Worm (Caenorhabditis elegans): ENCODE data around the gene glt-3.

glt-3 gene

DNA sequence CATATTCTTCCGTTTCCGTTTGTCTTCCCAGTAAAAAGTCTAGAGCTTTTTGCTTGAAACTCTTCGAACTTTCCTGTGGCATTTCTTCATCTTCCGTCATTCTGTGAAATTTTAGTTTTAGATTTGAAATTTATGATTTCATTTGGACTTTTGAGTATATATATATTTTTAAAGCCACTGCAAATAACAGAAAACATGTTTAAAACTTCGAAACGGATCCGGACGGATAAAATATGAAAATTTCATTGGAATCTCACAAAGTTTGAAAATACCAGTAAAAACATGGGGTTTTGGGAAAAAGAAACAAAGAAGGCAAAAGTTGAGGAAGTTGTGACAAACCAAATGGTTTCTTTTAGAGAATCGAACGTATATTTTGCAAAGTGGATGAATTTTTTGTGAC is 18.9 kb downstream of the glt-3 start, which contains the start of gene pigs-1:
TSS of gene pigs-1 (minus strand) at position 101 of the 400 bp plus-strand sequence.
- no peak for TF ChIP-seq pax-1 (tag; optimal IDR thresholded peaks at IDR 0.05)

ce11 chrIV:10150552-10151004 is 20.5 kb downstream of the glt-3 start, which contains the start of gene tsp-12:
tsp-12 (minus strand) TSS chrIV:10150602.
- TF ChIP-seq ceh-9 (tag; optimal IDR thresholded peaks at IDR 0.05) (no peak), unc-3 (GFP tag; conservative IDR thresholded peaks at IDR 0.05) (no peak), unc-3 (tag; optimal IDR thresholded peaks at IDR 0.05) (no peak), pros-1 (tag; optimal IDR thresholded peaks at IDR 0.05) (no peak), gmeb-2 (tag; optimal IDR thresholded peaks at IDR 0.05) (no peak), pag-3 (tag; optimal IDR thresholded peaks at IDR 0.05; ENCODE audit: borderline replicate concordance) (no peak), ceh-19 (GFP tag; optimal IDR thresholded peaks at IDR 0.05) (no peak), fax-1 (tag; optimal IDR thresholded peaks at IDR 0.05) (no peak), sox-4 (tag; optimal IDR thresholded peaks at IDR 0.05) (no peak), elt-4 (tag; optimal IDR thresholded peaks at IDR 0.05) (no peak), pha-2 (tag; optimal IDR thresholded peaks at IDR 0.05) (no peak), ceh-34 (tag; optimal IDR thresholded peaks at IDR 0.05) (peak; percentile 15), pha-4 (tag; optimal IDR thresholded peaks at IDR 0.05) (no peak), unc-42 (tag; optimal IDR thresholded peaks at IDR 0.05) (peak; percentile 29), ama-1 (optimal IDR thresholded peaks at IDR 0.05) (no peak), elt-2 (tag; optimal IDR thresholded peaks at IDR 0.05) (no peak), C08G9.2 (tag; optimal IDR thresholded peaks at IDR 0.05) (no peak)

ce11 chrIV:10151439-10151997 is 21.5 kb downstream of the glt-3 start, which contains the start of gene copg-1:
copg-1 (plus strand) TSS chrIV:10151947.
- TF ChIP-seq nfya-1 (tag; optimal IDR thresholded peaks at IDR 0.05) (peak; percentile 28), unc-42 (tag; optimal IDR thresholded peaks at IDR 0.05) (peak; percentile 84), unc-55 (GFP tag; optimal IDR thresholded peaks at IDR 0.05) (no peak)

- TF ChIP-seq che-1 (tag; optimal IDR thresholded peaks at IDR 0.05) (no peak), unc-55 (GFP tag; optimal IDR thresholded peaks at IDR 0.05) (no peak), pros-1 (tag; optimal IDR thresholded peaks at IDR 0.05) (no peak), ceh-22 (tag; optimal IDR thresholded peaks at IDR 0.05) (no peak), hlh-13 (GFP tag; optimal IDR thresholded peaks at IDR 0.05) (no peak), dmd-4 (tag; optimal IDR thresholded peaks at IDR 0.05; ENCODE audit: borderline replicate concordance) (no peak), hlh-30 (tag; optimal IDR thresholded peaks at IDR 0.05; ENCODE audit: insufficient read depth) (no peak), hlh-8 (tag; optimal IDR thresholded peaks at IDR 0.05) (no peak), eyg-1 (tag; optimal IDR thresholded peaks at IDR 0.05) (no peak), madf-2 (tag; optimal IDR thresholded peaks at IDR 0.05) (no peak), nhr-11 (tag; optimal IDR thresholded peaks at IDR 0.05) (no peak)
Measured at ce11 chrIV:10153479-10153878, 23.4 kb downstream of the glt-3 start.

DNA sequence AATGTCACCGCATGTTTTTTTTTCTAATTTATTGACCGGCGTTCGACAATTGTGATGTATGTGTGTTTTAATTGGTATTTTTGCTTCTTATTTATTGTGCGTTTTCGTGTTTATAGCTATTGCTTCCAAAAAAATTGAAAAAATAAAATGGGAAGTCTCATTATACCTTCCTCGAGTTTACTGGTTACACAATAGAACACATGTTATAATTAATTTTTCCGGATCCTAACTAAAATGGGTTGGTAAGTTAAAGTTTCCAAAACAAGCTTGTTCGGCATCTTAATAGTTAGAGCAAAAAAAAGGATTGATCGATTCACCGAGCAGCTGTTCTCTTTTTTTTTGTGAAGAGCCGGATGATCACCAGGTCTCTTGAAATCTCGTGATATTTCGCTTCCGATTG is 25.4 kb downstream of the glt-3 start, which contains the start of gene ttr-54:
TSS of gene ttr-54 (plus strand) at position 301 of the 400 bp plus-strand sequence.
- no peak for TF ChIP-seq dmd-4 (tag; optimal IDR thresholded peaks at IDR 0.05; ENCODE audit: borderline replicate concordance)
- no peak for TF ChIP-seq unc-3 (GFP tag; conservative IDR thresholded peaks at IDR 0.05)
- TF ChIP-seq unc-3 (tag; optimal IDR thresholded peaks at IDR 0.05), result no peak
- no peak for TF ChIP-seq ceh-2 (tag; optimal IDR thresholded peaks at IDR 0.05)
- no peak for TF ChIP-seq syd-9 (tag; optimal IDR thresholded peaks at IDR 0.05)
- TF ChIP-seq F13H6.1 (tag; optimal IDR thresholded peaks at IDR 0.05), result no peak
- TF ChIP-seq Y22D7AL.16 (tag; optimal IDR thresholded peaks at IDR 0.05), result no peak
- no peak for TF ChIP-seq odd-2 (tag; optimal IDR thresholded peaks at IDR 0.05)
- TF ChIP-seq pag-3 (tag; optimal IDR thresholded peaks at IDR 0.05; ENCODE audit: borderline replicate concordance), result no peak
- no peak for TF ChIP-seq hlh-13 (GFP tag; optimal IDR thresholded peaks at IDR 0.05)
- no peak for TF ChIP-seq unc-86 (tag; optimal IDR thresholded peaks at IDR 0.05)
- TF ChIP-seq unc-55 (GFP tag; optimal IDR thresholded peaks at IDR 0.05), result no peak
- TF ChIP-seq tbx-7 (tag; optimal IDR thresholded peaks at IDR 0.05), result no peak

Measured in whole organism, late embryonic.